Fruit fly (Drosophila melanogaster) whole organism, embryonic: ENCODE measurements around the gene HIPP1.

Source experiments
- Asciz ChIP-seq: fragments of 200-800 bp; sonication (Bioruptor generic); optimal IDR thresholded peaks from 2 replicates; lab custom pipeline; 2017; ENCODE audit warnings: missing biosample characterization, mild to moderate bottlenecking, missing genetic modification characterization, missing genetic modification reagents
- Atf-2 ChIP-seq: fragments of 200-800 bp; sonication (Bioruptor generic); optimal IDR thresholded peaks from 2 replicates; lab custom pipeline; 2016; ENCODE audit warnings: missing biosample characterization, missing genetic modification characterization
- BtbVII ChIP-seq: fragments of 200-800 bp; sonication (Bioruptor generic); optimal IDR thresholded peaks from 3 replicates; lab custom pipeline; 2017; ENCODE audit warnings: missing biosample characterization, mild to moderate bottlenecking, missing genetic modification characterization
- CG10959 ChIP-seq: fragments of 200-800 bp; sonication (Bioruptor generic); IDR thresholded peaks from 2 replicates; pipeline ENCODE4 v1.3.6; 2022; ENCODE audit warnings: missing biosample characterization, missing genetic modification characterization
- CG12659 ChIP-seq: fragments of 200-800 bp; sonication (Bioruptor generic); optimal IDR thresholded peaks from 3 replicates; lab custom pipeline; 2017; ENCODE audit warnings: mild to moderate bottlenecking, missing biosample characterization, missing genetic modification reagents, missing genetic modification characterization
- CG17829 ChIP-seq: fragments of 200-800 bp; optimal IDR thresholded peaks from 2 replicates; lab custom pipeline; 2019; ENCODE audit warnings: missing biosample characterization, mild to moderate bottlenecking, missing genetic modification characterization, moderate library complexity
- CG18599 ChIP-seq: fragments of 200-800 bp; sonication (Bioruptor generic); optimal IDR thresholded peaks from 3 replicates; lab custom pipeline; 2017; ENCODE audit warnings: missing biosample characterization, missing genetic modification characterization, mild to moderate bottlenecking, moderate library complexity, missing genetic modification reagents
- CG2199 ChIP-seq: fragments of 200-800 bp; sonication (Bioruptor generic); IDR thresholded peaks from 3 replicates; pipeline ENCODE4 v1.3.6; 2022; ENCODE audit warnings: missing biosample characterization, missing genetic modification characterization
- CG2875 ChIP-seq: fragments of 200-800 bp; sonication (Bioruptor generic); optimal IDR thresholded peaks from 2 replicates; lab custom pipeline; 2017; ENCODE audit warnings: missing biosample characterization, mild to moderate bottlenecking, missing genetic modification characterization, missing genetic modification reagents
- CG31224 ChIP-seq: fragments of 200-800 bp; sonication (Bioruptor generic); IDR thresholded peaks from 2 replicates; pipeline ENCODE4 v1.3.6; 2022; ENCODE audit warnings: missing biosample characterization, missing genetic modification characterization
- CG33213 ChIP-seq: fragments of 200-800 bp; sonication (Bioruptor generic); optimal IDR thresholded peaks from 3 replicates; lab custom pipeline; 2016; ENCODE audit warnings: missing biosample characterization, missing genetic modification characterization
- CG43689 ChIP-seq: fragments of 200-800 bp; sonication (Bioruptor generic); IDR thresholded peaks from 2 replicates; pipeline ENCODE4 v1.3.6; 2022; ENCODE audit warnings: missing biosample characterization, missing genetic modification characterization
- CG4617 ChIP-seq: fragments of 200-800 bp; sonication (Bioruptor generic); optimal IDR thresholded peaks from 3 replicates; lab custom pipeline; 2016; ENCODE audit warnings: missing biosample characterization, missing genetic modification characterization, borderline replicate concordance
- CG4707 ChIP-seq: fragments of 200-800 bp; sonication (Bioruptor generic); optimal IDR thresholded peaks from 2 replicates; lab custom pipeline; 2018; ENCODE audit warnings: missing biosample characterization, mild to moderate bottlenecking, missing genetic modification characterization, moderate library complexity
- CG6272 ChIP-seq: fragments of 200-800 bp; sonication (Bioruptor generic); IDR thresholded peaks from 2 replicates; pipeline ENCODE4 v1.3.6; 2022; ENCODE audit warnings: missing biosample characterization, missing genetic modification characterization
- CG7963 ChIP-seq: fragments of 200-800 bp; sonication (Bioruptor generic); IDR thresholded peaks from 3 replicates; pipeline ENCODE4 v1.3.6; 2022; ENCODE audit warnings: missing biosample characterization, missing genetic modification characterization; ENCODE audit not compliant: partially characterized antibody
- CG8388 ChIP-seq: fragments of 200-800 bp; sonication (Bioruptor generic); optimal IDR thresholded peaks from 2 replicates; lab custom pipeline; 2019; ENCODE audit warnings: missing biosample characterization, mild to moderate bottlenecking, missing genetic modification characterization, moderate library complexity
- CG8944 ChIP-seq: fragments of 200-800 bp; sonication (Bioruptor generic); optimal IDR thresholded peaks from 3 replicates; lab custom pipeline; 2016; ENCODE audit warnings: missing biosample characterization, missing genetic modification characterization
- CG9932 ChIP-seq: fragments of 200-800 bp; sonication (Bioruptor generic); IDR thresholded peaks from 2 replicates; pipeline ENCODE4 v1.3.6; 2022; ENCODE audit warnings: missing biosample characterization, missing genetic modification characterization
- CrebB ChIP-seq: fragments of 200-800 bp; sonication (Bioruptor generic); optimal IDR thresholded peaks from 3 replicates; lab custom pipeline; 2018; ENCODE audit warnings: missing biosample characterization, mild to moderate bottlenecking, missing genetic modification characterization
- Elba2 ChIP-seq: fragments of 200-800 bp; sonication (Bioruptor generic); optimal IDR thresholded peaks from 3 replicates; lab custom pipeline; 2016; ENCODE audit warnings: missing biosample characterization, missing genetic modification characterization
- Gug ChIP-seq: fragments of 200-800 bp; sonication (Bioruptor generic); IDR thresholded peaks from 4 replicates; pipeline ENCODE4 v1.3.6; 2022; ENCODE audit warnings: missing biosample characterization, missing genetic modification characterization
- HLH54F ChIP-seq: fragments of 200-800 bp; sonication (Bioruptor generic); optimal IDR thresholded peaks from 3 replicates; lab custom pipeline; 2016; ENCODE audit warnings: missing biosample characterization, missing genetic modification characterization
- Lhr ChIP-seq: fragments of 200-800 bp; sonication (Bioruptor generic); optimal IDR thresholded peaks from 3 replicates; lab custom pipeline; 2017; ENCODE audit warnings: mild to moderate bottlenecking, missing biosample characterization, missing genetic modification reagents, missing genetic modification characterization
- Lpt ChIP-seq: fragments of >200 bp; optimal IDR thresholded peaks from 2 replicates; lab custom pipeline; 2018; ENCODE audit warnings: missing biosample characterization, missing genetic modification characterization
- MBD-R2 ChIP-seq: fragments of 200-800 bp; sonication (Bioruptor generic); IDR thresholded peaks from 2 replicates; pipeline ENCODE4 v1.3.6; 2022; ENCODE audit warnings: missing biosample characterization, missing genetic modification characterization
- MESR4 ChIP-seq: fragments of 200-800 bp; sonication (Bioruptor generic); optimal IDR thresholded peaks from 2 replicates; lab custom pipeline; 2018; ENCODE audit warnings: missing biosample characterization, mild to moderate bottlenecking, missing genetic modification characterization, moderate library complexity
- Opbp ChIP-seq: fragments of 200-800 bp; sonication (Bioruptor generic); IDR thresholded peaks from 3 replicates; pipeline ENCODE4 v1.3.6; 2022; ENCODE audit warnings: missing biosample characterization, missing genetic modification characterization; ENCODE audit not compliant: partially characterized antibody
- Sin3A ChIP-seq: fragments of >200 bp; optimal IDR thresholded peaks from 2 replicates; lab custom pipeline; 2018
- Six4 ChIP-seq: fragments of 200-800 bp; sonication (Bioruptor generic); optimal IDR thresholded peaks from 2 replicates; lab custom pipeline; 2016; ENCODE audit warnings: missing biosample characterization, missing genetic modification characterization
- ab ChIP-seq: fragments of 200-800 bp; sonication (Bioruptor generic); optimal IDR thresholded peaks from 2 replicates; lab custom pipeline; 2016; ENCODE audit warnings: missing biosample characterization, missing genetic modification characterization
- ash1 ChIP-seq: fragments of 200-800 bp; sonication (Bioruptor generic); optimal IDR thresholded peaks from 2 replicates; lab custom pipeline; 2018; ENCODE audit warnings: missing biosample characterization, mild to moderate bottlenecking, missing genetic modification characterization
- chinmo ChIP-seq: fragments of 200-800 bp; sonication (Bioruptor generic); IDR thresholded peaks from 4 replicates; pipeline ENCODE4 v1.3.6; 2022; ENCODE audit warnings: missing biosample characterization, missing genetic modification characterization; ENCODE audit not compliant: partially characterized antibody
- ci ChIP-seq: fragments of 200-800 bp; sonication (Bioruptor generic); IDR thresholded peaks from 3 replicates; pipeline ENCODE4 v1.3.6; 2022; ENCODE audit warnings: missing biosample characterization, missing genetic modification characterization
- dysf ChIP-seq: fragments of 200-800 bp; sonication (Bioruptor generic); IDR thresholded peaks from 3 replicates; pipeline ENCODE4 v1.3.6; 2022; ENCODE audit warnings: missing biosample characterization, missing genetic modification characterization
- en ChIP-seq: fragments of 200-800 bp; sonication (Bioruptor generic); optimal IDR thresholded peaks from 2 replicates; lab custom pipeline; 2016; ENCODE audit warnings: missing biosample characterization, missing genetic modification characterization
- fd3F ChIP-seq: fragments of 200-800 bp; sonication (Bioruptor generic); optimal IDR thresholded peaks from 2 replicates; lab custom pipeline; 2018; ENCODE audit warnings: missing biosample characterization, mild to moderate bottlenecking, missing genetic modification characterization, moderate library complexity
- grn ChIP-seq: fragments of 200-800 bp; sonication (Bioruptor generic); optimal IDR thresholded peaks from 3 replicates; lab custom pipeline; 2017; ENCODE audit warnings: missing biosample characterization, missing genetic modification characterization
- kni ChIP-seq: fragments of 200-800 bp; sonication (Bioruptor generic); optimal IDR thresholded peaks from 3 replicates; lab custom pipeline; 2017; ENCODE audit warnings: mild to moderate bottlenecking, missing biosample characterization, missing genetic modification reagents, missing genetic modification characterization
- lab ChIP-seq: fragments of 200-800 bp; sonication (Bioruptor generic); optimal IDR thresholded peaks from 3 replicates; lab custom pipeline; 2017; ENCODE audit warnings: missing biosample characterization, missing genetic modification characterization, mild to moderate bottlenecking, moderate library complexity, missing genetic modification reagents
- lbe ChIP-seq: fragments of 200-800 bp; sonication (Bioruptor generic); optimal IDR thresholded peaks from 2 replicates; lab custom pipeline; 2016; ENCODE audit warnings: missing biosample characterization, mild to moderate bottlenecking, missing genetic modification characterization
- maf-S ChIP-seq: fragments of 200-800 bp; sonication (Bioruptor generic); optimal IDR thresholded peaks from 2 replicates; lab custom pipeline; 2016; ENCODE audit warnings: missing biosample characterization, missing genetic modification characterization
- odd ChIP-seq: fragments of 200-800 bp; sonication (Bioruptor generic); optimal IDR thresholded peaks from 2 replicates; lab custom pipeline; 2017; ENCODE audit warnings: missing biosample characterization, mild to moderate bottlenecking, missing genetic modification characterization
- phol ChIP-seq: fragments of 200-800 bp; sonication (Bioruptor generic); optimal IDR thresholded peaks from 3 replicates; lab custom pipeline; 2018; ENCODE audit warnings: missing biosample characterization, mild to moderate bottlenecking, missing genetic modification characterization, moderate library complexity
- slou ChIP-seq: fragments of 200-800 bp; sonication (Bioruptor generic); optimal IDR thresholded peaks from 3 replicates; lab custom pipeline; 2016; ENCODE audit warnings: missing biosample characterization, missing genetic modification characterization
- tin ChIP-seq: fragments of 200-800 bp; sonication (Bioruptor generic); optimal IDR thresholded peaks from 3 replicates; lab custom pipeline; 2016; ENCODE audit warnings: missing biosample characterization, missing genetic modification characterization
- toy ChIP-seq: fragments of 200-800 bp; sonication (Bioruptor generic); IDR thresholded peaks from 2 replicates; pipeline ENCODE4 v1.3.6; 2022; ENCODE audit warnings: missing biosample characterization, missing genetic modification characterization
- tx ChIP-seq: fragments of 200-800 bp; sonication (Bioruptor generic); optimal IDR thresholded peaks from 2 replicates; lab custom pipeline; 2016; ENCODE audit warnings: missing biosample characterization, missing genetic modification characterization
- unc-4 ChIP-seq: fragments of 200-800 bp; sonication (Bioruptor generic); IDR thresholded peaks from 2 replicates; pipeline ENCODE4 v1.3.6; 2022; ENCODE audit warnings: missing biosample characterization, missing genetic modification characterization; ENCODE audit not compliant: partially characterized antibody

HIPP1 gene

dm6 chr3L:20784812-20785671 lies 24.4 kb upstream of the HIPP1 start (continued):
- TF ChIP-seq ci (GFP tag; lab: Robert Waterston, UW) (peak; percentile 35; the same call in 1 of the 3 replicates), Lhr (GFP tag; lab: Kevin White, UChicago) (no peak), grn (peak; percentile 92), Lpt (GFP tag; lab: Kevin White, UChicago) (no peak), CG12659 (GFP tag; lab: Kevin White, UChicago) (peak; percentile 60), ash1 (GFP tag; lab: Kevin White, UChicago) (no peak), lbe (GFP tag; lab: Kevin White, UChicago) (peak; percentile 4), chinmo (GFP tag; lab: Robert Waterston, UW) (peak; percentile 79; the same call in 3 of the 4 replicates), CG4707 (GFP tag; lab: Kevin White, UChicago) (no peak), Sin3A (no peak), CG43689 (GFP tag; lab: Robert Waterston, UW) (no peak), CG7963 (GFP tag; lab: Robert Waterston, UW) (no peak), CG6272 (GFP tag; lab: Robert Waterston, UW) (no peak), CG10959 (0 out of 2 replicates have a peak, but pooled peaks have one; percentile 25), CrebB (tag; lab: Kevin White, UChicago) (no peak), dysf (GFP tag; lab: Robert Waterston, UW) (no peak), odd (GFP tag; lab: Kevin White, UChicago) (peak; percentile 40), HLH54F (GFP tag; lab: Kevin White, UChicago) (peak; percentile 2), CG2875 (GFP tag; lab: Kevin White, UChicago) (no peak), MBD-R2 (GFP tag; lab: Robert Waterston, UW) (0 out of 2 replicates have a peak, but pooled peaks have one; percentile 35), phol (tag; lab: Kevin White, UChicago) (peak; percentile 50), Opbp (GFP tag; lab: Robert Waterston, UW) (peak; percentile 68; the same call in 2 of the 3 replicates), Six4 (GFP tag; lab: Kevin White, UChicago) (peak; percentile 18), Gug (GFP tag; lab: Robert Waterston, UW) (0 out of 4 replicates have a peak, but pooled peaks have one; percentile 39), CG18599 (GFP tag; lab: Kevin White, UChicago) (peak; percentile 40), lab (GFP tag; lab: Kevin White, UChicago) (peak; percentile 70), CG33213 (GFP tag; lab: Kevin White, UChicago) (no peak), MESR4 (GFP tag; lab: Kevin White, UChicago) (no peak), CG17829 (tag; lab: Kevin White, UChicago) (peak; percentile 27), CG9932 (GFP tag; lab: Robert Waterston, UW) (peak; percentile 29), maf-S (GFP tag; lab: Kevin White, UChicago) (no peak), CG31224 (GFP tag; lab: Robert Waterston, UW) (no peak), unc-4 (GFP tag; lab: Robert Waterston, UW) (peak; percentile 37; the same call in 1 of the 2 replicates), ab (no peak), CG2199 (peak; percentile 81; the same call in 2 of the 3 replicates), tin (GFP tag; lab: Kevin White, UChicago) (no peak), BtbVII (peak; percentile 37), fd3F (GFP tag; lab: Kevin White, UChicago) (no peak), tx (GFP tag; lab: Kevin White, UChicago) (no peak), toy (GFP tag; lab: Robert Waterston, UW) (no peak), CG8388 (GFP tag; lab: Kevin White, UChicago) (no peak), kni (peak; percentile 89), slou (GFP tag; lab: Kevin White, UChicago) (no peak), CG8944 (no peak), Atf-2 (GFP tag; lab: Kevin White, UChicago) (no peak), CG4617 (GFP tag; lab: Kevin White, UChicago) (no peak), en (GFP tag; lab: Kevin White, UChicago) (no peak), Elba2 (GFP tag; lab: Kevin White, UChicago) (no peak), Asciz (GFP tag; lab: Kevin White, UChicago) (no peak)
